Worm (Caenorhabditis elegans) whole organism, L3 larva: ENCODE measurements around the gene Y39B6A.33.

Source experiments
- elt-2 ChIP-seq: sonication (generic microtip); optimal IDR thresholded peaks from 2 replicates; lab custom pipeline; 2016; ENCODE audit warnings: missing genetic modification reagents, mild to moderate bottlenecking, missing genetic modification characterization, missing compliant biosample characterization
- elt-3 ChIP-seq, 3 experiments: fragments of 150-350 bp in 1 of 3; sonication (generic microtip) in 2 of 3; optimal IDR thresholded peaks; 2 replicates in 2 of 3; 4 replicates in 1 of 3; lab custom pipeline; 2014 to 2017; ENCODE audit warnings: missing biosample characterization in 3 of 3, missing genetic modification characterization in 3 of 3

DNA sequence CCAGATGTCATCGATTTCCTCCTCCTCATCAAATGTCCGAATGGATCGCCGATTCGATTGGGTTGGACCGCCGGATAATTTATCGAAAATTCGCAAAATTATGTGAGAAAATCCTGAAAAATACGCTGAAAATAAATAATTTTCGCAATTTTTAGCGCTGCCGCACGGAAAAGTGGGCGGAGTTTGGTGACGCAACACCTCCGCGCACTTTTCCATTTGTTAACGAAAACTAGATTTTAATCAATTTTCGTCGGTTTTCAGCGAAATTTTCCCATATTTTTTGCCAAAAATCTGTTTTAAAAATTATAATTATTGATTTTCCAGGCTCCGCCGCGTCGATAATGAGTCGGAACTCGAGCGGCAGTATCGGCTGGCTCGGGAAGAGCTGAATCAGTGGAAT lies 740 bp upstream of the Y39B6A.33 start, which contains the start of gene Y39B6A.34:
- TF ChIP-seq elt-3 (tag; optimal IDR thresholded peaks at IDR 0.05; lab: Kevin White, UChicago): no peak
- no peak for TF ChIP-seq elt-2 (tag; lab: Kevin White, UChicago)
